Worm (Caenorhabditis elegans) whole organism, early embryonic: ENCODE results near the gene T12A7.9.

Source experiments
- F13C5.2 ChIP-seq: sonication (generic microtip); optimal IDR thresholded peaks from 2 replicates; lab custom pipeline; 2017; ENCODE audit warnings: mild to moderate bottlenecking, missing genetic modification characterization, inconsistent platforms, missing compliant biosample characterization
- aly-1 ChIP-seq: sonication (generic microtip); optimal IDR thresholded peaks from 2 replicates; lab custom pipeline; 2016; ENCODE audit warnings: missing genetic modification characterization, missing compliant biosample characterization
- ama-1 ChIP-seq: fragments of 150-350 bp; optimal IDR thresholded peaks from 2 replicates; lab custom pipeline; 2014
- ets-7 ChIP-seq: sonication (generic microtip); optimal IDR thresholded peaks from 2 replicates; lab custom pipeline; 2016; ENCODE audit warnings: missing genotype, missing genetic modification characterization, missing compliant biosample characterization
- flt-1 ChIP-seq: fragments of 200-800 bp; sonication (Bioruptor generic); IDR thresholded peaks from 2 replicates; pipeline ENCODE4 v1.3.6; 2022; ENCODE audit warnings: missing genetic modification characterization, missing compliant biosample characterization
- hmg-4 ChIP-seq: fragments of 200-800 bp; sonication (Bioruptor generic); optimal IDR thresholded peaks from 2 replicates; lab custom pipeline; 2018; ENCODE audit warnings: mild to moderate bottlenecking, missing genetic modification characterization, missing compliant biosample characterization
- pes-1 ChIP-seq: fragments of 200-800 bp; sonication (Bioruptor generic); IDR thresholded peaks from 2 replicates; pipeline ENCODE4 v1.3.6; 2022; ENCODE audit warnings: missing genetic modification reagents, missing genetic modification characterization, missing compliant biosample characterization
- scrt-1 ChIP-seq: fragments of 200-800 bp; sonication (Bioruptor generic); IDR thresholded peaks from 2 replicates; pipeline ENCODE4 v1.3.6; 2022; ENCODE audit warnings: missing genetic modification characterization, missing compliant biosample characterization
- tbx-11 ChIP-seq: fragments of 200-800 bp; sonication (Bioruptor generic); IDR thresholded peaks from 2 replicates; pipeline ENCODE4 v1.3.6; 2022; ENCODE audit warnings: missing genetic modification characterization, missing compliant biosample characterization
- tbx-37 ChIP-seq: fragments of 200-800 bp; sonication (Bioruptor generic); conservative IDR thresholded peaks from 2 replicates; pipeline ENCODE4 v1.3.6; 2022; ENCODE audit warnings: missing genetic modification reagents, missing genetic modification characterization, missing compliant biosample characterization

DNA sequence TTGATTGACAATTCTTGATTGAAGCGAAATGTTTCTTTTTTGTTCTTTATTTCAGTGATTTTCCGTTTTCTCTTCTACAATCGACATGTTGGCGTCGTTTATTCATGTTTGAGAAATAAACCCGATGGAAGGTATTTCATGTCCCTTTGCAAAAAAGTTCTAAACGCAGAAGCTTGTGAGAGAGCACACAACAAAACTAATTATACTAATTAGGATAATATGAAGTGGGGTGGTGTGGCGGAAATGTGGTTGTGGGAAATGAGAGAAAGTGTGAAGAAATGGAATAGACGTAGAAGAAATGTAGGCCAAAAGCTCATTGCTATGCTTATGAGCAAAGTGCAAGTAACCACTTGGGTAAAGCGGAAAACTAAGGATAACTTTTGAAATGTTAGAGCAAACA is 27.0 kb upstream of the T12A7.9 start:
- no peak for TF ChIP-seq scrt-1 (GFP tag; lab: Robert Waterston, UW)
- TF ChIP-seq ama-1, result no peak
- no peak for TF ChIP-seq aly-1 (tag; lab: Kevin White, UChicago)
- TF ChIP-seq tbx-37 (GFP tag; lab: Robert Waterston, UW), result no peak
- TF ChIP-seq flt-1 (GFP tag; lab: Robert Waterston, UW), result no peak
- TF ChIP-seq hmg-4 (GFP tag; lab: Kevin White, UChicago), result no peak
- TF ChIP-seq pes-1 (GFP tag; lab: Robert Waterston, UW), result no peak
- no peak for TF ChIP-seq ets-7 (tag; lab: Kevin White, UChicago)
- TF ChIP-seq tbx-11, result no peak
- no peak for TF ChIP-seq F13C5.2 (tag; lab: Kevin White, UChicago)
